Fruit fly (Drosophila melanogaster) whole organism: Measurements from ENCODE around the gene mnb.

Experiments
- CG8478 ChIP-seq: fragments of >200 bp; optimal IDR thresholded peaks from 2 replicates; lab custom pipeline; 2018; ENCODE audit warnings: inconsistent platforms
- Dll ChIP-seq: fragments of >200 bp; optimal IDR thresholded peaks from 2 replicates; lab custom pipeline; 2017
- EcR ChIP-seq, 2 experiments: fragments of >200 bp; optimal IDR thresholded peaks; 2 replicates each; lab custom pipeline; 2017; ENCODE audit warnings: missing biosample characterization in 2 of 2, missing genetic modification characterization in 2 of 2, missing genetic modification reagents in 2 of 2
- psq ChIP-seq: fragments of >200 bp; optimal IDR thresholded peaks from 2 replicates; lab custom pipeline; 2017

dm6 chrX:17845820-17846379 lies 41.1 kb downstream of the mnb start:
- TF ChIP-seq CG8478 (lab: Kevin White, UChicago) (no peak), EcR (GFP tag; optimal IDR thresholded peaks at IDR 0.05; lab: Kevin White, UChicago) (no peak), psq (lab: Kevin White, UChicago) (no peak), Dll (lab: Kevin White, UChicago) (no peak)
